Worm (Caenorhabditis elegans): ENCODE measurements around the gene mig-32.

DNA sequence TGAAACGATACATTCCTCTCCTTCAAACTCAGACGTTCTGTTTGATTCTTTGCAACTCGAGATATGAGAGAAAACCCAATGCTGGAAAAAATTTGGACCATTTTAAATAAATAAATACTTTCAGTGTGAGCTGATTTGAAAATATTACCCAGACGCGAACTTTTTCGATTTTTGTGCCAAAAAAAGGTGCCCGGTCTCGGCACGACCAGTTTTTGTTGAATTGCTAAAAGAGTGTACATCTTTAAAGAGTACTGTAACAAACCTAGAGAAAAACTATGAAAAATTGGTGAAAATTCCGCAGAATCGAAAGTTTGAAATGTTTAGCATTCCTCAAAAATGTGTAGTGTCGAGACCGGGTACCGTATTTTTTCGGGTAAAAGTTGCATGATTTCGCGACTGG lies 30.8 kb downstream of the mig-32 start, which contains the start of gene K08E4.8:
- TF ChIP-seq lsy-2 (tag; optimal IDR thresholded peaks at IDR 0.05) (no peak), ZK546.5 (tag; optimal IDR thresholded peaks at IDR 0.05) (no peak), egl-27 (tag; optimal IDR thresholded peaks at IDR 0.05) (no peak), mbf-1 (tag; optimal IDR thresholded peaks at IDR 0.05) (no peak), ceh-82 (tag; optimal IDR thresholded peaks at IDR 0.05) (no peak), snpc-4 (tag; optimal IDR thresholded peaks at IDR 0.05) (no peak), nhr-23 (tag; optimal IDR thresholded peaks at IDR 0.05) (no peak), ama-1 (optimal IDR thresholded peaks at IDR 0.05) (no peak)

Measured in whole organism, L2 larva.